Fruit fly (Drosophila melanogaster) whole organism, wandering third instar larva: ENCODE data around the gene Hph.

ENCODE experiments used
- Hr78 ChIP-seq: fragments of >200 bp; optimal IDR thresholded peaks from 2 replicates; lab custom pipeline; 2017; ENCODE audit warnings: missing biosample characterization, missing genetic modification characterization
- Sp1 ChIP-seq: fragments of 200-800 bp; sonication (Bioruptor generic); optimal IDR thresholded peaks from 3 replicates; lab custom pipeline; 2019; ENCODE audit warnings: missing biosample characterization, mild to moderate bottlenecking, missing genetic modification characterization, moderate library complexity
- Vsx2 ChIP-seq: fragments of 200-300, 225-300 bp; sonication (Bioruptor generic); optimal IDR thresholded peaks from 2 replicates; lab custom pipeline; 2018; ENCODE audit warnings: missing biosample characterization, missing genetic modification characterization; ENCODE audit not compliant: partially characterized antibody
- ey ChIP-seq: fragments of 200-800 bp; sonication (Bioruptor generic); optimal IDR thresholded peaks from 2 replicates; lab custom pipeline; 2016; ENCODE audit warnings: missing biosample characterization, missing genetic modification characterization
- usp ChIP-seq: fragments of >200 bp; optimal IDR thresholded peaks from 2 replicates; lab custom pipeline; 2017; ENCODE audit warnings: missing biosample characterization, missing genetic modification characterization

- TF ChIP-seq ey (GFP tag; lab: Kevin White, UChicago) (peak; percentile 93), Sp1 (peak; percentile 89), Vsx2 (GFP tag; lab: Kevin White, UChicago) (no peak), usp (no peak), Hr78 (GFP tag; lab: Kevin White, UChicago) (no peak)
These were observed 41.2 kb upstream of the Hph start for dm6 chr3R:5215334-5216307.
